Worm (Caenorhabditis elegans) whole organism, young adult: ENCODE data around the gene ccz-1.
A peak's percentile ranks its signal among the peaks of the same experiment; 100 is the strongest.

Source experiments
- B0019.2 ChIP-seq: fragments of 200-800 bp; sonication (Bioruptor generic); conservative IDR thresholded peaks from 2 replicates; pipeline ENCODE4 v1.3.6; 2022; ENCODE audit warnings: missing genetic modification reagents, missing genetic modification characterization, missing compliant biosample characterization
- B0261.1 ChIP-seq: sonication (generic microtip); optimal IDR thresholded peaks from 2 replicates; lab custom pipeline; 2016; ENCODE audit warnings: mild to moderate bottlenecking, missing genetic modification characterization, moderate library complexity, missing compliant biosample characterization
- F10E7.11 ChIP-seq: sonication (generic microtip); optimal IDR thresholded peaks from 2 replicates; lab custom pipeline; 2017; ENCODE audit warnings: mild to moderate bottlenecking, missing genetic modification characterization, moderate library complexity, missing compliant biosample characterization
- F22D6.2 ChIP-seq: sonication (generic microtip); optimal IDR thresholded peaks from 2 replicates; lab custom pipeline; 2016; ENCODE audit warnings: mild to moderate bottlenecking, missing genetic modification characterization, missing compliant biosample characterization
- F23B12.7 ChIP-seq: sonication (generic microtip); optimal IDR thresholded peaks from 2 replicates; lab custom pipeline; 2017; ENCODE audit warnings: missing genetic modification characterization, mild to moderate bottlenecking, missing compliant biosample characterization, antibody characterized with exemption, moderate library complexity; ENCODE audit not compliant: insufficient read depth
- F33H1.4 ChIP-seq: fragments of 200-800 bp; sonication (Bioruptor generic); IDR thresholded peaks from 2 replicates; pipeline ENCODE4 v1.3.6; 2022; ENCODE audit warnings: missing genetic modification reagents, missing genetic modification characterization, missing compliant biosample characterization
- F49E8.2 ChIP-seq: sonication (generic microtip); optimal IDR thresholded peaks from 3 replicates; lab custom pipeline; 2017; ENCODE audit warnings: missing genetic modification characterization, mild to moderate bottlenecking, missing compliant biosample characterization, antibody characterized with exemption, moderate library complexity; ENCODE audit not compliant: insufficient read depth
- F52B5.7 ChIP-seq: sonication (generic microtip); optimal IDR thresholded peaks from 2 replicates; lab custom pipeline; 2016; ENCODE audit warnings: mild to moderate bottlenecking, missing genetic modification characterization, missing compliant biosample characterization
- F57C9.4 ChIP-seq: sonication (generic microtip); optimal IDR thresholded peaks from 2 replicates; lab custom pipeline; 2017; ENCODE audit warnings: mild to moderate bottlenecking, missing genetic modification characterization, missing compliant biosample characterization
- K12H6.12 ChIP-seq: fragments of 200-800 bp; sonication (Bioruptor generic); optimal IDR thresholded peaks from 2 replicates; lab custom pipeline; 2018; ENCODE audit warnings: mild to moderate bottlenecking, missing genetic modification characterization, missing compliant biosample characterization
- Y56A3A.18 ChIP-seq: fragments of 200-800 bp; sonication (Bioruptor generic); IDR thresholded peaks from 2 replicates; pipeline ENCODE4 v1.3.6; 2022; ENCODE audit warnings: missing genetic modification reagents, missing genetic modification characterization, missing compliant biosample characterization
- akir-1 ChIP-seq: fragments of 200-800 bp; sonication (Bioruptor generic); optimal IDR thresholded peaks from 2 replicates; lab custom pipeline; 2018; ENCODE audit warnings: mild to moderate bottlenecking, missing genetic modification characterization, moderate library complexity, missing compliant biosample characterization
- ama-1 ChIP-seq, 3 experiments: fragments of 150-350 bp in 1 of 3; sonication (generic microtip) in 2 of 3; optimal IDR thresholded peaks; 2 replicates each; lab custom pipeline; 2014 to 2018; ENCODE audit warnings: missing biosample characterization in 2 of 3, missing genetic modification characterization in 2 of 3, missing genetic modification reagents in 2 of 3
- aptf-2 ChIP-seq: fragments of 200-800 bp; sonication (Bioruptor generic); conservative IDR thresholded peaks from 2 replicates; pipeline ENCODE4 v1.3.6; 2022; ENCODE audit warnings: missing genetic modification reagents, missing genetic modification characterization, missing compliant biosample characterization
- aptf-3 ChIP-seq: fragments of 200-800 bp; sonication (Bioruptor generic); IDR thresholded peaks from 2 replicates; pipeline ENCODE4 v1.3.6; 2022; ENCODE audit warnings: missing genetic modification characterization, missing compliant biosample characterization
- atf-7 ChIP-seq: sonication (generic microtip); optimal IDR thresholded peaks from 2 replicates; lab custom pipeline; 2017; ENCODE audit warnings: mild to moderate bottlenecking, missing genetic modification characterization, missing compliant biosample characterization
- attf-6 ChIP-seq: fragments of 200-800 bp; sonication (Bioruptor generic); IDR thresholded peaks from 2 replicates; pipeline ENCODE4 v1.3.6; 2022; ENCODE audit warnings: missing genetic modification reagents, missing genetic modification characterization, missing compliant biosample characterization
- bed-1 ChIP-seq: fragments of 200-800 bp; sonication (Bioruptor generic); IDR thresholded peaks from 2 replicates; pipeline ENCODE4 v1.3.6; 2022; ENCODE audit warnings: missing genetic modification reagents, missing genetic modification characterization, missing compliant biosample characterization
- cebp-1 ChIP-seq, 2 experiments: fragments of 200-800 bp in 1 of 2; sonication (Bioruptor generic) in 1 of 2; sonication (generic microtip) in 1 of 2; IDR thresholded peaks in 1 of 2; optimal IDR thresholded peaks in 1 of 2; 2 replicates each; pipeline versions ENCODE4 v1.3.6 to Lab custom; 2017 to 2022; ENCODE audit warnings: missing compliant biosample characterization in 2 of 2, missing genetic modification characterization in 2 of 2, mild to moderate bottlenecking in 1 of 2, missing genetic modification reagents in 1 of 2, moderate library complexity in 1 of 2
- cebp-2 ChIP-seq: fragments of 200-800 bp; sonication (Bioruptor generic); IDR thresholded peaks from 2 replicates; pipeline ENCODE4 v1.3.6; 2022; ENCODE audit warnings: missing genetic modification characterization, missing compliant biosample characterization
- ceh-100 ChIP-seq: fragments of 200-800 bp; sonication (Bioruptor generic); IDR thresholded peaks from 2 replicates; pipeline ENCODE4 v1.3.6; 2022; ENCODE audit warnings: missing genetic modification reagents, missing genetic modification characterization, missing compliant biosample characterization
- ceh-40 ChIP-seq: fragments of 200-800 bp; sonication (Bioruptor generic); IDR thresholded peaks from 2 replicates; pipeline ENCODE4 v1.3.6; 2022; ENCODE audit warnings: missing genetic modification characterization, missing compliant biosample characterization
- ceh-58 ChIP-seq: fragments of 200-800 bp; sonication (Bioruptor generic); IDR thresholded peaks from 2 replicates; pipeline ENCODE4 v1.3.6; 2022; ENCODE audit warnings: missing genetic modification characterization, missing compliant biosample characterization
- chd-7 ChIP-seq: sonication (generic microtip); optimal IDR thresholded peaks from 2 replicates; lab custom pipeline; 2016; ENCODE audit warnings: mild to moderate bottlenecking, missing genetic modification characterization, moderate library complexity, missing compliant biosample characterization
- egrh-3 ChIP-seq: fragments of 200-800 bp; sonication (Bioruptor generic); IDR thresholded peaks from 2 replicates; pipeline ENCODE4 v1.3.6; 2022; ENCODE audit warnings: missing genetic modification reagents, missing genetic modification characterization, missing compliant biosample characterization
- fkh-3 ChIP-seq: sonication (generic microtip); optimal IDR thresholded peaks from 2 replicates; lab custom pipeline; 2016; ENCODE audit warnings: mild to moderate bottlenecking, missing genetic modification characterization, missing compliant biosample characterization
- him-1 ChIP-seq: sonication (generic microtip); optimal IDR thresholded peaks from 2 replicates; lab custom pipeline; 2016; ENCODE audit warnings: missing genotype, missing genetic modification reagents, missing genetic modification characterization, missing compliant biosample characterization
- hmg-1.2 ChIP-seq: fragments of 200-800 bp; sonication (Bioruptor generic); IDR thresholded peaks from 2 replicates; pipeline ENCODE4 v1.3.6; 2022; ENCODE audit warnings: missing genetic modification reagents, missing genetic modification characterization, missing compliant biosample characterization
- lin-26 ChIP-seq: fragments of 200-800 bp; sonication (Bioruptor generic); IDR thresholded peaks from 2 replicates; pipeline ENCODE4 v1.3.6; 2022; ENCODE audit warnings: missing genetic modification reagents, missing genetic modification characterization, missing compliant biosample characterization
- lin-35 ChIP-seq, 3 experiments: fragments of 150-350 bp in 2 of 3; sonication (generic microtip) in 1 of 3; optimal IDR thresholded peaks; 2 replicates each; lab custom pipeline; 2014 to 2018; ENCODE audit warnings: missing biosample characterization in 3 of 3, missing genetic modification characterization in 3 of 3, missing genetic modification reagents in 3 of 3
- lin-54 ChIP-seq: fragments of 200-800 bp; sonication (Bioruptor generic); optimal IDR thresholded peaks from 2 replicates; lab custom pipeline; 2018; ENCODE audit warnings: mild to moderate bottlenecking, missing genetic modification characterization, missing compliant biosample characterization
- madf-10 ChIP-seq: sonication (generic microtip); optimal IDR thresholded peaks from 2 replicates; lab custom pipeline; 2016; ENCODE audit warnings: mild to moderate bottlenecking, missing genetic modification characterization, missing compliant biosample characterization
- madf-3 ChIP-seq: fragments of 200-800 bp; sonication (Bioruptor generic); IDR thresholded peaks from 2 replicates; pipeline ENCODE4 v1.3.6; 2022; ENCODE audit warnings: missing genetic modification reagents, missing genetic modification characterization, missing compliant biosample characterization
- madf-6 ChIP-seq: fragments of 200-800 bp; sonication (Bioruptor generic); IDR thresholded peaks from 2 replicates; pipeline ENCODE4 v1.3.6; 2022; ENCODE audit warnings: missing genetic modification reagents, missing genetic modification characterization, missing compliant biosample characterization
- madf-8 ChIP-seq: fragments of 200-800 bp; sonication (Bioruptor generic); conservative IDR thresholded peaks from 2 replicates; pipeline ENCODE4 v1.3.6; 2022; ENCODE audit warnings: missing genetic modification reagents, missing genetic modification characterization, missing compliant biosample characterization
- nfya-2 ChIP-seq: fragments of 200-800 bp; sonication (Bioruptor generic); IDR thresholded peaks from 2 replicates; pipeline ENCODE4 v1.3.6; 2022; ENCODE audit warnings: missing genetic modification reagents, missing genetic modification characterization, missing compliant biosample characterization
- pha-4 ChIP-seq: fragments of 150-350 bp; sonication (generic microtip); optimal IDR thresholded peaks from 2 replicates; lab custom pipeline; 2014; ENCODE audit warnings: missing biosample characterization, missing genetic modification reagents, missing genetic modification characterization
- rec-8 ChIP-seq, 2 experiments: sonication (generic microtip); optimal IDR thresholded peaks; 2 replicates each; lab custom pipeline; 2016; ENCODE audit warnings: mild to moderate bottlenecking in 2 of 2, missing genetic modification characterization in 2 of 2, missing genetic modification reagents in 2 of 2, missing genotype in 2 of 2, missing biosample characterization in 1 of 2, missing compliant biosample characterization in 1 of 2, moderate library complexity in 1 of 2
- tbp1 ChIP-seq: fragments of 200-800 bp; sonication (Bioruptor generic); optimal IDR thresholded peaks from 2 replicates; lab custom pipeline; 2018; ENCODE audit warnings: mild to moderate bottlenecking, missing genetic modification characterization, missing compliant biosample characterization
- tlf-1 ChIP-seq: fragments of 200-800 bp; sonication (Bioruptor generic); optimal IDR thresholded peaks from 2 replicates; lab custom pipeline; 2018; ENCODE audit warnings: mild to moderate bottlenecking, missing genetic modification characterization, missing compliant biosample characterization
- unc-62 ChIP-seq: fragments of 150-350 bp; optimal IDR thresholded peaks from 2 replicates; lab custom pipeline; 2014; ENCODE audit warnings: missing biosample characterization, missing genetic modification reagents, missing genetic modification characterization
- zfh-2 ChIP-seq: fragments of 200-800 bp; sonication (Bioruptor generic); conservative IDR thresholded peaks from 2 replicates; pipeline ENCODE4 v1.3.6; 2022; ENCODE audit warnings: missing genetic modification reagents, missing genetic modification characterization, missing compliant biosample characterization
- ztf-18 ChIP-seq: sonication (generic microtip); optimal IDR thresholded peaks from 2 replicates; lab custom pipeline; 2016; ENCODE audit warnings: missing genotype, mild to moderate bottlenecking, missing genetic modification characterization, missing compliant biosample characterization
- ztf-26 ChIP-seq: sonication (generic microtip); optimal IDR thresholded peaks from 2 replicates; lab custom pipeline; 2017; ENCODE audit warnings: missing genetic modification characterization, missing compliant biosample characterization

Gene ccz-1

ce11 chrV:13657291-13657690, 21.4 kb upstream of the ccz-1 start (continued):
- peak; percentile 8; the same call in 1 of the 2 replicates for TF ChIP-seq cebp-1 (GFP tag; IDR thresholded peaks at IDR 0.05; lab: Robert Waterston, UW)
- TF ChIP-seq cebp-1 (tag; optimal IDR thresholded peaks at IDR 0.05; lab: Kevin White, UChicago), result peak; percentile 71
- no peak; the same call in 1 of the 2 replicates for TF ChIP-seq egrh-3 (GFP tag; lab: Robert Waterston, UW)
- TF ChIP-seq ceh-58, result no peak
- no peak for TF ChIP-seq F33H1.4
- TF ChIP-seq aptf-3 (GFP tag; lab: Robert Waterston, UW), result no peak
- no peak for TF ChIP-seq fkh-3 (tag; lab: Kevin White, UChicago)
- TF ChIP-seq K12H6.12 (tag; lab: Kevin White, UChicago), result no peak
- no peak for TF ChIP-seq madf-8 (GFP tag; lab: Robert Waterston, UW)
- peak; percentile 62 for TF ChIP-seq ztf-26
- TF ChIP-seq lin-54 (GFP tag; lab: Kevin White, UChicago), result peak; percentile 44

DNA sequence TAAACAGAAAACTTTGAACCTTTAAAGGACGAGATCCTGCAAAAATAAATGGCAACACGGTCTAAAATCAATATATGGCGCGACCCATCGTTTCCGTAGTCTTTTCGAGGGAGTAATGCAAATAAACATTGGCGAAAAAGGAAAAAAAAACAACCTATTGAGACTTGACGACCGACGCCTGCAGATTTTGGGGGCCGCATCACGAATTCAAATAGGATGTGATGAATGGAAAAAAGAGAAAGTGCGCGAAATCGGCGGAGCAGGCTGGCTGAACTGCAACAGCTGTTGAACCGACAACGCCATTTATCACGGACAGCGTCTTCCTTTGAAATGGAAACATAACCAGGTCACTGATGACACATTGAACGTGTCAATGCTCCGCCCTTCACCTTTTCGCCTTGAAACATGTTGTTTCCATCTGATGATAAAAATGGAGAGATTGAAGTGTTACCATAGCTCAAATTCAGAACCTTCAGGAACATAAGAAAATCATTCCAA, 20.8 kb upstream of the ccz-1 start:
- TF ChIP-seq unc-62 (GFP tag; lab: Kevin White, UChicago), result peak; percentile 59
- TF ChIP-seq B0019.2, result 0 out of 2 replicates have a peak, but pooled peaks have one; percentile 12
- no peak for TF ChIP-seq F52B5.7
- no peak for TF ChIP-seq rec-8 (tag; optimal IDR thresholded peaks at IDR 0.05; lab: Kevin White, UChicago)
- TF ChIP-seq madf-6, result 0 out of 2 replicates have a peak, but pooled peaks have one; percentile 12
- TF ChIP-seq lin-35 (GFP tag; optimal IDR thresholded peaks at IDR 0.05; lab: Kevin White, UChicago), result peak in 1 of 3 experiments; percentile 9
- TF ChIP-seq madf-3 (GFP tag; lab: Robert Waterston, UW), result 0 out of 2 replicates have a peak, but pooled peaks have one; percentile 50

ce11 chrV:13658577-13658976, 20.1 kb upstream of the ccz-1 start:
- TF ChIP-seq nfya-2 (GFP tag; lab: Robert Waterston, UW) (no peak), tlf-1 (GFP tag; lab: Kevin White, UChicago) (peak; percentile 89), lin-26 (GFP tag; lab: Robert Waterston, UW) (peak; percentile 79), K12H6.12 (tag; lab: Kevin White, UChicago) (peak; percentile 84), F23B12.7 (tag; lab: Kevin White, UChicago) (peak; percentile 82), akir-1 (GFP tag; lab: Kevin White, UChicago) (no peak), ceh-100 (GFP tag; lab: Robert Waterston, UW) (no peak), tbp1 (GFP tag; lab: Kevin White, UChicago) (peak; percentile 61), pha-4 (no peak), F49E8.2 (no peak), bed-1 (no peak), F10E7.11 (tag; lab: Kevin White, UChicago) (no peak), him-1 (tag; lab: Kevin White, UChicago) (no peak), F57C9.4 (tag; lab: Kevin White, UChicago) (no peak), ceh-40 (no peak), F22D6.2 (tag; lab: Kevin White, UChicago) (peak; percentile 94), Y56A3A.18 (GFP tag; lab: Robert Waterston, UW) (no peak; the same call in 1 of the 2 replicates), B0261.1 (tag; lab: Kevin White, UChicago) (no peak), chd-7 (tag; lab: Kevin White, UChicago) (peak; percentile 97), ama-1 (optimal IDR thresholded peaks at IDR 0.05; lab: Kevin White, UChicago) (peak; percentile 60), ama-1 (GFP tag; optimal IDR thresholded peaks at IDR 0.05; lab: Kevin White, UChicago) (no peak), madf-3 (GFP tag; lab: Robert Waterston, UW) (no peak), attf-6 (GFP tag; lab: Robert Waterston, UW) (no peak), F33H1.4 (peak; percentile 25), cebp-2 (GFP tag; lab: Robert Waterston, UW) (no peak), hmg-1.2 (GFP tag; lab: Robert Waterston, UW) (no peak; the same call in 1 of the 2 replicates), atf-7 (tag; lab: Kevin White, UChicago) (peak; percentile 84), aptf-2 (GFP tag; lab: Robert Waterston, UW) (no peak), lin-35 (GFP tag; optimal IDR thresholded peaks at IDR 0.05; lab: Kevin White, UChicago) (peak in 1 of 3 experiments; percentile 64), ztf-18 (tag; lab: Kevin White, UChicago) (peak; percentile 24), zfh-2 (GFP tag; lab: Robert Waterston, UW) (peak; percentile 61; the same call in 1 of the 2 replicates), madf-10 (peak; percentile 56)
